Worm (Caenorhabditis elegans) whole organism, late embryonic: ENCODE measurements around the gene Y10G11A.1.

Experiments used
- C08G9.2 ChIP-seq: sonication (generic microtip); optimal IDR thresholded peaks from 2 replicates; lab custom pipeline; 2016; ENCODE audit warnings: mild to moderate bottlenecking, missing genetic modification characterization, moderate library complexity, missing compliant biosample characterization
- C38D4.7 ChIP-seq: fragments of 200-800 bp; sonication (Bioruptor generic); optimal IDR thresholded peaks from 2 replicates; lab custom pipeline; 2018; ENCODE audit warnings: mild to moderate bottlenecking, missing genetic modification characterization, moderate library complexity, missing compliant biosample characterization
- F13H6.1 ChIP-seq: sonication (generic microtip); optimal IDR thresholded peaks from 2 replicates; lab custom pipeline; 2016; ENCODE audit warnings: missing genetic modification characterization, missing compliant biosample characterization
- K02D7.2 ChIP-seq: sonication (generic microtip); optimal IDR thresholded peaks from 2 replicates; lab custom pipeline; 2017; ENCODE audit warnings: mild to moderate bottlenecking, missing genetic modification characterization, missing compliant biosample characterization
- T23F11.4 ChIP-seq: fragments of 200-800 bp; sonication (Bioruptor generic); optimal IDR thresholded peaks from 2 replicates; lab custom pipeline; 2018; ENCODE audit warnings: mild to moderate bottlenecking, missing genetic modification characterization, missing compliant biosample characterization
- Y22D7AL.16 ChIP-seq: sonication (generic microtip); optimal IDR thresholded peaks from 2 replicates; lab custom pipeline; 2016; ENCODE audit warnings: missing genetic modification characterization, missing compliant biosample characterization
- ahr-1 ChIP-seq: sonication (generic microtip); optimal IDR thresholded peaks from 2 replicates; lab custom pipeline; 2016; ENCODE audit warnings: missing genetic modification characterization, missing compliant biosample characterization
- ceh-14 ChIP-seq: sonication (generic microtip); optimal IDR thresholded peaks from 2 replicates; lab custom pipeline; 2016; ENCODE audit warnings: missing genotype, missing genetic modification characterization, missing compliant biosample characterization
- ceh-18 ChIP-seq: sonication (generic microtip); optimal IDR thresholded peaks from 2 replicates; lab custom pipeline; 2016; ENCODE audit warnings: missing genetic modification characterization, missing compliant biosample characterization
- ceh-2 ChIP-seq: sonication (generic microtip); optimal IDR thresholded peaks from 2 replicates; lab custom pipeline; 2016; ENCODE audit warnings: missing genotype, missing genetic modification characterization, missing compliant biosample characterization
- ceh-24 ChIP-seq: sonication (generic microtip); optimal IDR thresholded peaks from 2 replicates; lab custom pipeline; 2016; ENCODE audit warnings: mild to moderate bottlenecking, missing genetic modification characterization, missing compliant biosample characterization
- ceh-31 ChIP-seq: sonication (generic microtip); optimal IDR thresholded peaks from 2 replicates; lab custom pipeline; 2016; ENCODE audit warnings: missing genetic modification characterization, missing compliant biosample characterization
- ceh-34 ChIP-seq: sonication (generic microtip); optimal IDR thresholded peaks from 2 replicates; lab custom pipeline; 2016; ENCODE audit warnings: mild to moderate bottlenecking, missing genetic modification characterization, missing compliant biosample characterization
- ceh-48 ChIP-seq: sonication (generic microtip); optimal IDR thresholded peaks from 2 replicates; lab custom pipeline; 2016; ENCODE audit warnings: missing genetic modification characterization, inconsistent platforms, missing compliant biosample characterization
- ceh-6 ChIP-seq: fragments of 200-800 bp; sonication (Bioruptor generic); optimal IDR thresholded peaks from 2 replicates; lab custom pipeline; 2018; ENCODE audit warnings: mild to moderate bottlenecking, missing genetic modification characterization, missing compliant biosample characterization
- ceh-9 ChIP-seq: sonication (generic microtip); optimal IDR thresholded peaks from 2 replicates; lab custom pipeline; 2016; ENCODE audit warnings: mild to moderate bottlenecking, missing genetic modification characterization, inconsistent platforms, missing compliant biosample characterization
- dve-1 ChIP-seq: sonication (generic microtip); optimal IDR thresholded peaks from 2 replicates; lab custom pipeline; 2017; ENCODE audit warnings: antibody characterized with exemption, mild to moderate bottlenecking, missing genetic modification characterization, missing compliant biosample characterization
- elt-2 ChIP-seq: sonication (generic microtip); optimal IDR thresholded peaks from 2 replicates; lab custom pipeline; 2016; ENCODE audit warnings: missing genetic modification reagents, missing genetic modification characterization, missing compliant biosample characterization
- ets-4 ChIP-seq: sonication (generic microtip); optimal IDR thresholded peaks from 2 replicates; lab custom pipeline; 2016; ENCODE audit warnings: missing genetic modification characterization, missing compliant biosample characterization
- eyg-1 ChIP-seq: sonication (generic microtip); optimal IDR thresholded peaks from 2 replicates; lab custom pipeline; 2016; ENCODE audit warnings: missing genotype, missing genetic modification characterization, missing compliant biosample characterization
- fax-1 ChIP-seq: sonication (generic microtip); optimal IDR thresholded peaks from 2 replicates; lab custom pipeline; 2016; ENCODE audit warnings: missing genotype, missing genetic modification characterization, missing compliant biosample characterization
- fkh-10 ChIP-seq: fragments of 150-350 bp; optimal IDR thresholded peaks from 2 replicates; lab custom pipeline; 2014; ENCODE audit warnings: missing biosample characterization, missing genetic modification reagents, missing genetic modification characterization
- fkh-6 ChIP-seq: sonication (generic microtip); optimal IDR thresholded peaks from 2 replicates; lab custom pipeline; 2016; ENCODE audit warnings: missing genetic modification characterization, missing compliant biosample characterization
- hlh-13 ChIP-seq: fragments of 200-800 bp; sonication (Bioruptor generic); optimal IDR thresholded peaks from 2 replicates; lab custom pipeline; 2018; ENCODE audit warnings: mild to moderate bottlenecking, missing genetic modification characterization, missing compliant biosample characterization
- hlh-15 ChIP-seq: sonication (generic microtip); optimal IDR thresholded peaks from 2 replicates; lab custom pipeline; 2016; ENCODE audit warnings: missing genetic modification characterization, missing compliant biosample characterization
- hlh-6 ChIP-seq: sonication (generic microtip); optimal IDR thresholded peaks from 2 replicates; lab custom pipeline; 2016; ENCODE audit warnings: missing genotype, missing genetic modification characterization, missing compliant biosample characterization
- hlh-8 ChIP-seq: sonication (generic microtip); optimal IDR thresholded peaks from 2 replicates; lab custom pipeline; 2016; ENCODE audit warnings: missing genotype, missing genetic modification characterization, missing compliant biosample characterization
- lim-6 ChIP-seq: sonication (generic microtip); optimal IDR thresholded peaks from 2 replicates; lab custom pipeline; 2016; ENCODE audit warnings: missing genetic modification characterization, missing compliant biosample characterization
- lin-11 ChIP-seq: fragments of 200-800 bp; sonication (Bioruptor generic); optimal IDR thresholded peaks from 2 replicates; lab custom pipeline; 2018; ENCODE audit warnings: mild to moderate bottlenecking, missing genetic modification characterization, missing compliant biosample characterization
- madf-2 ChIP-seq: sonication (generic microtip); optimal IDR thresholded peaks from 2 replicates; lab custom pipeline; 2017; ENCODE audit warnings: missing genetic modification characterization, missing compliant biosample characterization
- mec-3 ChIP-seq: sonication (generic microtip); optimal IDR thresholded peaks from 2 replicates; lab custom pipeline; 2016; ENCODE audit warnings: borderline replicate concordance, missing genetic modification characterization, missing compliant biosample characterization
- npax-4 ChIP-seq: sonication (generic microtip); optimal IDR thresholded peaks from 2 replicates; lab custom pipeline; 2016; ENCODE audit warnings: missing genetic modification characterization, missing compliant biosample characterization
- odd-2 ChIP-seq: sonication (generic microtip); optimal IDR thresholded peaks from 2 replicates; lab custom pipeline; 2017; ENCODE audit warnings: antibody characterized with exemption, mild to moderate bottlenecking, missing genetic modification characterization, missing compliant biosample characterization
- pat-9 ChIP-seq: fragments of 200-800 bp; sonication (Bioruptor generic); optimal IDR thresholded peaks from 2 replicates; lab custom pipeline; 2018; ENCODE audit warnings: mild to moderate bottlenecking, missing genetic modification characterization, moderate library complexity, missing compliant biosample characterization
- pqm-1 ChIP-seq: sonication (generic microtip); optimal IDR thresholded peaks from 2 replicates; lab custom pipeline; 2016; ENCODE audit warnings: missing genetic modification characterization, missing compliant biosample characterization
- ref-2 ChIP-seq: sonication (generic microtip); optimal IDR thresholded peaks from 2 replicates; lab custom pipeline; 2016; ENCODE audit warnings: missing genetic modification characterization, missing compliant biosample characterization
- rnt-1 ChIP-seq: sonication (generic microtip); optimal IDR thresholded peaks from 2 replicates; lab custom pipeline; 2016; ENCODE audit warnings: missing genetic modification characterization, missing compliant biosample characterization
- sdc-2 ChIP-seq: sonication (generic microtip); optimal IDR thresholded peaks from 2 replicates; lab custom pipeline; 2016; ENCODE audit warnings: missing genotype, missing genetic modification characterization, missing compliant biosample characterization
- sox-2 ChIP-seq: fragments of 200-800 bp; sonication (Bioruptor generic); IDR thresholded peaks from 2 replicates; pipeline ENCODE4 v1.3.6; 2022; ENCODE audit warnings: missing genetic modification reagents, missing genetic modification characterization, missing compliant biosample characterization
- tbx-2 ChIP-seq: sonication (generic microtip); optimal IDR thresholded peaks from 2 replicates; lab custom pipeline; 2016; ENCODE audit warnings: missing genetic modification characterization, missing compliant biosample characterization
- tbx-7 ChIP-seq: sonication (generic microtip); optimal IDR thresholded peaks from 2 replicates; lab custom pipeline; 2016; ENCODE audit warnings: missing genotype, missing genetic modification characterization, missing compliant biosample characterization
- unc-3 ChIP-seq, 2 experiments: fragments of 200-800 bp in 1 of 2; sonication (Bioruptor generic) in 1 of 2; sonication (generic microtip) in 1 of 2; conservative IDR thresholded peaks in 1 of 2; optimal IDR thresholded peaks in 1 of 2; 2 replicates each; pipeline versions ENCODE4 v1.3.6 to Lab custom; 2016 to 2022; ENCODE audit warnings: missing compliant biosample characterization in 2 of 2, missing genetic modification characterization in 2 of 2, missing genetic modification reagents in 1 of 2
- unc-42 ChIP-seq: sonication (generic microtip); optimal IDR thresholded peaks from 2 replicates; lab custom pipeline; 2016; ENCODE audit warnings: missing genotype, missing genetic modification characterization, missing compliant biosample characterization
- zip-5 ChIP-seq: sonication (generic microtip); optimal IDR thresholded peaks from 2 replicates; lab custom pipeline; 2016; ENCODE audit warnings: missing genetic modification characterization, missing compliant biosample characterization
- ztf-16 ChIP-seq: sonication (generic microtip); optimal IDR thresholded peaks from 2 replicates; lab custom pipeline; 2017; ENCODE audit warnings: missing genetic modification characterization, missing compliant biosample characterization

Y10G11A.1 gene

DNA sequence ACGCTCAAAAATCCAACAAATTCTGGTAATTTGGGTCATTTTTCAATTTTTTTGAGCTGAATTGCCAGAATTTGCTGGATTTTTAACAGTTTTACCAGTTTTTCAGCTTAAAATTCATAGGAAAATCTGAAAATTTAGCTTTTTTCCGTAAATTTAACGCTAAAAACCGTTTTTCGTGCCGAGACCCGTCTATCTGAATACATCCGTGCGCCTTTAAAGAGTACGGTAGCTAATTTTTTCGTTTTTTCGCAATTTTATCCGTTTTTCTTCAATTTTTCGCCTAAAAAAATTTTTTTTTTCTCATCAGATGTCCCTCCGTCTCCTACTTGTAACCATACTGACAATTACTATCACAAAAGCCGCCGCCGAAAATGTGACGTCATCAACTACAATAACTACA lies 12.7 kb upstream of the Y10G11A.1 start, which contains the start of gene Y65A5A.2:
Y65A5A.2 (plus strand) TSS at position 308 of the 400 bp plus-strand sequence.
- TF ChIP-seq K02D7.2 (tag; lab: Kevin White, UChicago) (no peak), mec-3 (tag; lab: Kevin White, UChicago) (no peak), sdc-2 (tag; lab: Kevin White, UChicago) (no peak), dve-1 (no peak), pqm-1 (tag; lab: Kevin White, UChicago) (no peak), ceh-9 (tag; lab: Kevin White, UChicago) (no peak), C38D4.7 (GFP tag; lab: Kevin White, UChicago) (no peak), fax-1 (tag; lab: Kevin White, UChicago) (no peak), eyg-1 (no peak), odd-2 (no peak)

DNA sequence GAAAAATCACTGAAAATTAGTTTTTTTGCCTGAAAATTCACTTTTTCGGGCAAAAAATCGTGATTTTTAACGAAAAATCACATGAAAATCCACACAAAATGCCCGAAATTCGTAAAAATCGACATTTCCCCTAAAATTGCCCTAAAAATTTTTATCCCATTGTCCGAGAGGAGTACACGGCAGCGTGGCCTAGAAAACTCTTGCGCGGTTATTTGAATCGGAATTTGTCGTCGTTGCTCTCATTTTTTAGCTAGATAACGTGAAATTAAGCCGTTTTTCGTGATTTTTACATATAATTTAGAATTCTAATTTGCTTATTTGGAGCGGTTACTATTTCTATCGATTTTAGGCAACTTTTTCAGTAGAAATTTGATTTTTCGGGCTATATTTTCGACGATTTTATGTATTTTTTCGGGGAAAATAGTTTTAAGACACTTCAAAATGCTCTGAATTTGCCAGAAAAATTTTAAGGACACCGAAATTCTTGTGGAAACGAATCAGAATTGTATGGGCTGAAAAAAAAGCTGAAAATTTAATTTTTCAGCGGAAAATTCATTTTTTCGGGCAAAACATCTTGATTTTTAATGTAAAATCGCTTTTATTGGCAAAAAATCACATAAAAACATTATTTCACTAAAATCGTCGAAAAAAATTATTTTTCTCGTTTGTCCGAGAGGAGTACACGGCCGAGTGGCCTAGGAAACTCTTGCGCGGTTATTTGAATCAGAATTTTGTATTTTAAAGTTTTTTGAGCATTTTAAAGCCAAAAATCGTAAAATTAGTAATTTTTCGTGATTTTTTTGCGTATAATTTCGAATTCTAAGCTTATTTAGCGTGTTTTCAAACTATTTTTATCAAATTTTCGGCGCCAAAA lies 9.1 kb upstream of the Y10G11A.1 start:
- TF ChIP-seq npax-4 (no peak), hlh-13 (GFP tag; lab: Kevin White, UChicago) (no peak), F13H6.1 (peak; percentile 48), rnt-1 (tag; lab: Kevin White, UChicago) (peak; percentile 82), ref-2 (tag; lab: Kevin White, UChicago) (peak; percentile 61), sox-2 (GFP tag; lab: Robert Waterston, UW) (no peak), tbx-7 (tag; lab: Kevin White, UChicago) (peak; percentile 90), ceh-6 (GFP tag; lab: Kevin White, UChicago) (no peak), ceh-34 (tag; lab: Kevin White, UChicago) (peak; percentile 5), ceh-48 (tag; lab: Kevin White, UChicago) (no peak), fkh-10 (GFP tag; lab: Kevin White, UChicago) (no peak), hlh-15 (tag; lab: Kevin White, UChicago) (peak; percentile 57), pat-9 (no peak), unc-3 (GFP tag; conservative IDR thresholded peaks at IDR 0.05; lab: Robert Waterston, UW) (peak; percentile 50; the same call in 1 of the 2 replicates), unc-3 (tag; optimal IDR thresholded peaks at IDR 0.05; lab: Kevin White, UChicago) (peak; percentile 69), tbx-2 (tag; lab: Kevin White, UChicago) (peak; percentile 78), madf-2 (tag; lab: Kevin White, UChicago) (peak; percentile 8), hlh-8 (tag; lab: Kevin White, UChicago) (peak; percentile 68), K02D7.2 (tag; lab: Kevin White, UChicago) (peak; percentile 19), elt-2 (peak; percentile 37), hlh-6 (tag; lab: Kevin White, UChicago) (peak; percentile 44), T23F11.4 (no peak), fkh-6 (peak; percentile 31), ceh-14 (tag; lab: Kevin White, UChicago) (peak; percentile 70), lim-6 (peak; percentile 63), ets-4 (tag; lab: Kevin White, UChicago) (peak; percentile 92), fax-1 (tag; lab: Kevin White, UChicago) (peak; percentile 75), unc-42 (tag; lab: Kevin White, UChicago) (peak; percentile 45), eyg-1 (peak; percentile 69), mec-3 (tag; lab: Kevin White, UChicago) (peak; percentile 78), ztf-16 (tag; lab: Kevin White, UChicago) (peak; percentile 51), ceh-31 (tag; lab: Kevin White, UChicago) (peak; percentile 94), zip-5 (tag; lab: Kevin White, UChicago) (peak; percentile 71), ceh-24 (tag; lab: Kevin White, UChicago) (no peak), ahr-1 (tag; lab: Kevin White, UChicago) (peak; percentile 52), ceh-2 (peak; percentile 86), C08G9.2 (peak; percentile 98), odd-2 (no peak), ceh-18 (no peak), lin-11 (tag; lab: Kevin White, UChicago) (no peak), Y22D7AL.16 (no peak), pqm-1 (tag; lab: Kevin White, UChicago) (peak; percentile 41)
- TF ChIP-seq, all 69 proteins: peak for 28
